Fruit fly (Drosophila melanogaster) whole organism, pupa: ENCODE results near the gene Ssk.

Source experiments
- CG10348 ChIP-seq: fragments of 200-800 bp; sonication (Bioruptor generic); IDR thresholded peaks from 2 replicates; pipeline ENCODE4 v1.3.6; 2022; ENCODE audit warnings: missing biosample characterization, missing genetic modification characterization
- CG12605 ChIP-seq: fragments of 200-800 bp; sonication (Bioruptor generic); IDR thresholded peaks from 2 replicates; pipeline ENCODE4 v1.3.6; 2022; ENCODE audit warnings: missing biosample characterization, missing genetic modification characterization
- CG13204 ChIP-seq: fragments of 200-800 bp; sonication (Bioruptor generic); optimal IDR thresholded peaks from 2 replicates; lab custom pipeline; 2018; ENCODE audit warnings: missing biosample characterization, mild to moderate bottlenecking, missing genetic modification characterization, moderate library complexity
- CG15710 ChIP-seq: fragments of 200-800 bp; sonication (Bioruptor generic); optimal IDR thresholded peaks from 2 replicates; lab custom pipeline; 2018; ENCODE audit warnings: missing biosample characterization, mild to moderate bottlenecking, missing genetic modification characterization, moderate library complexity
- CG17806 ChIP-seq: fragments of 200-800 bp; sonication (Bioruptor generic); optimal IDR thresholded peaks from 2 replicates; lab custom pipeline; 2018; ENCODE audit warnings: missing biosample characterization, mild to moderate bottlenecking, missing genetic modification characterization, moderate library complexity
- CG32121 ChIP-seq: fragments of 200-800 bp; sonication (Bioruptor generic); IDR thresholded peaks from 2 replicates; pipeline ENCODE4 v1.3.6; 2022; ENCODE audit warnings: missing biosample characterization, missing genetic modification characterization
- CG4496 ChIP-seq: fragments of 200-800 bp; sonication (Bioruptor generic); IDR thresholded peaks from 3 replicates; pipeline ENCODE4 v1.3.6; 2022; ENCODE audit warnings: missing biosample characterization, missing genetic modification characterization
- CG9948 ChIP-seq: fragments of 200-800 bp; sonication (Bioruptor generic); optimal IDR thresholded peaks from 2 replicates; lab custom pipeline; 2018; ENCODE audit warnings: missing biosample characterization, mild to moderate bottlenecking, missing genetic modification characterization, moderate library complexity
- D1 ChIP-seq: fragments of 200-800 bp; sonication (Bioruptor generic); optimal IDR thresholded peaks from 2 replicates; lab custom pipeline; 2018; ENCODE audit warnings: missing biosample characterization, mild to moderate bottlenecking, missing genetic modification characterization, moderate library complexity
- EcR ChIP-seq: fragments of 200-800 bp; sonication (Bioruptor generic); optimal IDR thresholded peaks from 3 replicates; lab custom pipeline; 2019; ENCODE audit warnings: missing biosample characterization, missing genetic modification characterization, mild to moderate bottlenecking, moderate library complexity, missing genetic modification reagents
- Ets98B ChIP-seq: fragments of 200-800 bp; sonication (Bioruptor generic); IDR thresholded peaks from 2 replicates; pipeline ENCODE4 v1.3.6; 2022; ENCODE audit warnings: missing biosample characterization, missing genetic modification characterization
- Pif1A ChIP-seq: fragments of 200-800 bp; sonication (Bioruptor generic); optimal IDR thresholded peaks from 3 replicates; lab custom pipeline; 2016; ENCODE audit warnings: missing biosample characterization, missing genetic modification characterization
- Pif1B ChIP-seq: fragments of 200-800 bp; sonication (Bioruptor generic); optimal IDR thresholded peaks from 3 replicates; lab custom pipeline; 2016; ENCODE audit warnings: missing biosample characterization, missing genetic modification characterization
- gl ChIP-seq: fragments of 200-800 bp; sonication (Bioruptor generic); optimal IDR thresholded peaks from 2 replicates; lab custom pipeline; 2018; ENCODE audit warnings: missing biosample characterization, mild to moderate bottlenecking, missing genetic modification characterization

- TF ChIP-seq CG13204: no peak
- no peak for TF ChIP-seq Pif1A (GFP tag; lab: Kevin White, UChicago)
- no peak for TF ChIP-seq CG17806 (tag; lab: Kevin White, UChicago)
- no peak for TF ChIP-seq EcR (GFP tag; lab: Kevin White, UChicago)
- TF ChIP-seq CG15710 (tag; lab: Kevin White, UChicago): no peak
- TF ChIP-seq Pif1B: no peak
- TF ChIP-seq gl (tag; lab: Kevin White, UChicago): no peak
- no peak for TF ChIP-seq Ets98B (GFP tag; lab: Robert Waterston, UW)
- no peak for TF ChIP-seq CG10348
- no peak for TF ChIP-seq CG9948 (tag; lab: Kevin White, UChicago)
- TF ChIP-seq CG12605 (GFP tag; lab: Robert Waterston, UW): no peak
- TF ChIP-seq D1 (tag; lab: Kevin White, UChicago): no peak
- TF ChIP-seq CG32121 (GFP tag; lab: Robert Waterston, UW): no peak
- TF ChIP-seq CG4496 (GFP tag; lab: Robert Waterston, UW): no peak
These were observed 13.2 kb downstream of the Ssk start, which contains the start of gene obst-F for dm6 chr3L:20201538-20201937.
